Fruit fly (Drosophila melanogaster): ENCODE data around the gene cm.

cm gene

DNA sequence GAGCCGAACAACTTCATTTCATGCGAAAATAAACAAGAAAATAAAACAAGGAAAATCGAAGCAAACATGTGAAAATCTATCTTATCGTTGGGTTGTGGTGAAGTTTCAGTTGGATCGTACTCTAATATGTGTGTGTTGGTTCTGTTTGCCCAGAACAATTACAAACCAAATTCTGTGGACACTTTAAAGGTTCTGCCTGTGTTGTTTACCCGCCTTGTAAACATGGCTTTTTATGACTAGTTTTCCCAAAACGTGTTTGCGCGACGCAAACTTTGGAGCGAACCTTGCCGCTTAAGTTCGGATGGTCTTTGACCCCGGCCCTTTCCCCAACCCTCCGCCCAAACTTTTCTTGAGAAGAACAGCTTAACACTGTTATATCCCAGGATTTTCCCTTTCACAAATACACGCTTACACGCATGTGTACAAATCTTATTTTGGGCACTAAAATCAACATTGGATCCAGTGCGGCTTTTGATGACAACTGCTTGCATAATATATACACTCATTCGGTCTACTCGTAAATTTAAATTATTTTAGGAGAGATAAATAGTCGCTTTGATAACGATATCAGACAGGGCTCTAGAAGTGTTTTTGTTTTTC is 6.7 kb downstream of the cm start (continued):
- TF ChIP-seq CG31224 (GFP tag; IDR thresholded peaks at IDR 0.05) (peak; percentile 30; the same call in 1 of the 2 replicates), ssp (GFP tag; IDR thresholded peaks at IDR 0.05) (no peak), abd-A (tag; optimal IDR thresholded peaks at IDR 0.05) (no peak), Dll (GFP tag; IDR thresholded peaks at IDR 0.05; ENCODE audit: partially characterized antibody) (no peak), jumu (GFP tag; optimal IDR thresholded peaks at IDR 0.05) (peak; percentile 68), chn (GFP tag; optimal IDR thresholded peaks at IDR 0.05) (peak; percentile 68), Side (GFP tag; optimal IDR thresholded peaks at IDR 0.05) (peak; percentile 90), C15 (GFP tag; IDR thresholded peaks at IDR 0.05) (no peak), Meics (GFP tag; optimal IDR thresholded peaks at IDR 0.05) (peak; percentile 74), aop (GFP tag; IDR thresholded peaks at IDR 0.05) (no peak), ato (GFP tag; IDR thresholded peaks at IDR 0.05; ENCODE audit: partially characterized antibody) (no peak), pb (GFP tag; optimal IDR thresholded peaks at IDR 0.05) (peak; percentile 75), CG30403 (GFP tag; optimal IDR thresholded peaks at IDR 0.05) (peak; percentile 37), CG7786 (GFP tag; optimal IDR thresholded peaks at IDR 0.05) (peak; percentile 73), sens-2 (GFP tag; IDR thresholded peaks at IDR 0.05) (peak; percentile 68), CG8944 (GFP tag; optimal IDR thresholded peaks at IDR 0.05) (peak; percentile 86), pho (GFP tag; optimal IDR thresholded peaks at IDR 0.05) (peak; percentile 63), sug (tag; optimal IDR thresholded peaks at IDR 0.05) (peak; percentile 49), Hr78 (GFP tag; optimal IDR thresholded peaks at IDR 0.05) (peak in 1 of 2 experiments; percentile 74), Doc3 (GFP tag; IDR thresholded peaks at IDR 0.05; ENCODE audit: partially characterized antibody) (no peak), CG12219 (GFP tag; optimal IDR thresholded peaks at IDR 0.05) (peak; percentile 81), CG4404 (GFP tag; IDR thresholded peaks at IDR 0.05) (peak; percentile 58), CHES-1-like (GFP tag; optimal IDR thresholded peaks at IDR 0.05) (peak; percentile 91), Hmx (GFP tag; optimal IDR thresholded peaks at IDR 0.05) (no peak), en (GFP tag; optimal IDR thresholded peaks at IDR 0.05) (peak; percentile 65), Ets65A (GFP tag) (peak; percentile 65), CG17802 (tag; optimal IDR thresholded peaks at IDR 0.05) (peak; percentile 30), CG17186 (GFP tag; optimal IDR thresholded peaks at IDR 0.05) (peak; percentile 78), disco-r (GFP tag; optimal IDR thresholded peaks at IDR 0.05) (peak; percentile 81), CG3726 (GFP tag; IDR thresholded peaks at IDR 0.05) (peak; percentile 54; the same call in 1 of the 3 replicates), danr (GFP tag; IDR thresholded peaks at IDR 0.05) (peak; percentile 23; the same call in 1 of the 2 replicates), CG13287 (GFP tag; IDR thresholded peaks at IDR 0.05; ENCODE audit: partially characterized antibody) (no peak), CG7372 (GFP tag; IDR thresholded peaks at IDR 0.05) (0 out of 2 replicates have a peak, but pooled peaks have one; percentile 27), CG17829 (tag; optimal IDR thresholded peaks at IDR 0.05) (peak; percentile 76), CG8924 (tag; optimal IDR thresholded peaks at IDR 0.05) (peak; percentile 83), CG14667 (GFP tag; IDR thresholded peaks at IDR 0.05) (no peak), gcm2 (GFP tag; optimal IDR thresholded peaks at IDR 0.05) (peak; percentile 71), E2f1 (GFP tag; IDR thresholded peaks at IDR 0.05) (peak; percentile 66; the same call in 1 of the 2 replicates), kni (GFP tag; optimal IDR thresholded peaks at IDR 0.05) (peak; percentile 99), ara (GFP tag; IDR thresholded peaks at IDR 0.05) (peak; percentile 92), ap (GFP tag; IDR thresholded peaks at IDR 0.05) (no peak), Neu2 (GFP tag; optimal IDR thresholded peaks at IDR 0.05; ENCODE audit: borderline replicate concordance) (peak; percentile 44), wdn (GFP tag; IDR thresholded peaks at IDR 0.05) (peak; percentile 67), br (optimal IDR thresholded peaks at IDR 0.05) (no peak), gem (tag; optimal IDR thresholded peaks at IDR 0.05) (peak; percentile 84), NFAT (GFP tag; IDR thresholded peaks at IDR 0.05) (no peak; the same call in 1 of the 2 replicates), CG7987 (GFP tag; optimal IDR thresholded peaks at IDR 0.05) (peak; percentile 84), Ravus (GFP tag; IDR thresholded peaks at IDR 0.05) (no peak; the same call in 1 of the 2 replicates), cad (GFP tag; optimal IDR thresholded peaks at IDR 0.05) (peak; percentile 4), NC2β (GFP tag; optimal IDR thresholded peaks at IDR 0.05) (peak; percentile 94), CrebB (tag; optimal IDR thresholded peaks at IDR 0.05) (peak; percentile 90)
